Worm (Caenorhabditis elegans): ENCODE data around the gene C06H5.13.

DNA sequence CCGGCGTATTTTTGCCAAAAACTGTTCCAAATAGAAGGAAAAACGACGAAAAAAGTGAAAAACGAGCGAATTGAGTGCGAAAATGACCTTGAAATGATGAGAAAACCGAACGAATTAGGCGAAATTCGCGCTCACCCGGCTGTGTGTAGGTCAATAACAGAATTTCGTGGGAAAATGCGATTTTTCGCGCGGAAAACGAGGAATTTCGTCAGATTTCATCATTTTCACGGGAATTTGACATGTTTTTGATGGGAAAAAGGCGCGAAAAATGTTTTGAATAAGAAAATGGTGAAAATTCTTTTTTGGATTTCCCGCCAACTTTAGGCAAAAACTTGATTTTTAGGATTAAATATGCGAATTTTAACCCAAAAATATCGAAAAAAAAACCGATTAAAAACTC is 38.5 kb downstream of the C06H5.13 start:
- no peak for TF ChIP-seq hnd-1 (tag; optimal IDR thresholded peaks at IDR 0.05)
- no peak for TF ChIP-seq ama-1 (optimal IDR thresholded peaks at IDR 0.05)
- TF ChIP-seq tra-4 (tag; optimal IDR thresholded peaks at IDR 0.05): no peak
- no peak for TF ChIP-seq aly-1 (tag; optimal IDR thresholded peaks at IDR 0.05)
- TF ChIP-seq B0310.2 (tag; optimal IDR thresholded peaks at IDR 0.05): no peak
- no peak for TF ChIP-seq ets-7 (tag; optimal IDR thresholded peaks at IDR 0.05)
- TF ChIP-seq scrt-1 (GFP tag; IDR thresholded peaks at IDR 0.05): no peak
- no peak for TF ChIP-seq sea-1 (GFP tag; conservative IDR thresholded peaks at IDR 0.05)
- TF ChIP-seq flt-1 (GFP tag; IDR thresholded peaks at IDR 0.05): no peak
- no peak for TF ChIP-seq ceh-36 (tag; optimal IDR thresholded peaks at IDR 0.05)
- no peak for TF ChIP-seq tbx-11 (GFP tag; IDR thresholded peaks at IDR 0.05)
